Fruit fly (Drosophila melanogaster) S2 (cell line): ENCODE data around the gene Mayo.

Source experiments
- CG8478 ChIP-seq: fragments of >200 bp; optimal IDR thresholded peaks from 2 replicates; lab custom pipeline; 2018
- CTCF ChIP-seq, 2 experiments: fragments of >200 bp; optimal IDR thresholded peaks; 2 replicates each; lab custom pipeline; 2018

The Mayo gene

dm6 chr3R:31064653-31065322, 44.2 kb downstream of the Mayo start, which contains the start of gene Sox100B:
Gene Sox100B, plus strand, starts transcription at chr3R:31065253.
- TF ChIP-seq CG8478 (no peak), CTCF (optimal IDR thresholded peaks at IDR 0.05; lab: Kevin White, UChicago) (no peak)

dm6 chr3R:31062344-31062964, 46.5 kb downstream of the Mayo start:
- TF ChIP-seq CTCF (optimal IDR thresholded peaks at IDR 0.05; lab: Kevin White, UChicago) (no peak), CG8478 (no peak)

- TF ChIP-seq CTCF (optimal IDR thresholded peaks at IDR 0.05; lab: Kevin White, UChicago) (peak; percentile 97 to 99), CG8478 (no peak)
Measured at dm6 chr3R:31060708-31061625, 48.0 kb downstream of the Mayo start, which contains the start of gene dco. Gene dco, minus strand, starts transcription at chr3R:31061210.

- no peak for TF ChIP-seq CTCF (optimal IDR thresholded peaks at IDR 0.05; lab: Kevin White, UChicago)
- no peak for TF ChIP-seq CG8478
Measured at dm6 chr3R:31059807-31060707, 48.9 kb downstream of the Mayo start.

- TF ChIP-seq CG8478 (no peak), CTCF (optimal IDR thresholded peaks at IDR 0.05; lab: Kevin White, UChicago) (no peak)
Measured at dm6 chr3R:31059036-31059806, 49.8 kb downstream of the Mayo start.
